Fruit fly (Drosophila melanogaster) whole organism, embryonic: ENCODE results near the gene Egfrap.

Experiments
- Atf-2 ChIP-seq: fragments of 200-800 bp; sonication (Bioruptor generic); optimal IDR thresholded peaks from 2 replicates; lab custom pipeline; 2016; ENCODE audit warnings: missing biosample characterization, missing genetic modification characterization
- CG9817 ChIP-seq: fragments of 200-800 bp; sonication (Bioruptor generic); optimal IDR thresholded peaks from 2 replicates; lab custom pipeline; 2018; ENCODE audit warnings: missing biosample characterization, mild to moderate bottlenecking, missing genetic modification characterization, moderate library complexity
- Opbp ChIP-seq: fragments of 200-800 bp; sonication (Bioruptor generic); IDR thresholded peaks from 3 replicates; pipeline ENCODE4 v1.3.6; 2022; ENCODE audit warnings: missing biosample characterization, missing genetic modification characterization; ENCODE audit not compliant: partially characterized antibody
- Sry-β ChIP-seq: fragments of 200-800 bp; sonication (Bioruptor generic); optimal IDR thresholded peaks from 2 replicates; lab custom pipeline; 2018; ENCODE audit warnings: missing biosample characterization, mild to moderate bottlenecking, missing genetic modification characterization, moderate library complexity
- bowl ChIP-seq: fragments of 200-800 bp; sonication (Bioruptor generic); IDR thresholded peaks from 2 replicates; pipeline ENCODE4 v1.3.6; 2022; ENCODE audit warnings: missing biosample characterization, missing genetic modification characterization
- sima ChIP-seq: fragments of 200-800 bp; sonication (Bioruptor generic); optimal IDR thresholded peaks from 2 replicates; lab custom pipeline; 2016; ENCODE audit warnings: missing biosample characterization, missing genetic modification characterization

DNA sequence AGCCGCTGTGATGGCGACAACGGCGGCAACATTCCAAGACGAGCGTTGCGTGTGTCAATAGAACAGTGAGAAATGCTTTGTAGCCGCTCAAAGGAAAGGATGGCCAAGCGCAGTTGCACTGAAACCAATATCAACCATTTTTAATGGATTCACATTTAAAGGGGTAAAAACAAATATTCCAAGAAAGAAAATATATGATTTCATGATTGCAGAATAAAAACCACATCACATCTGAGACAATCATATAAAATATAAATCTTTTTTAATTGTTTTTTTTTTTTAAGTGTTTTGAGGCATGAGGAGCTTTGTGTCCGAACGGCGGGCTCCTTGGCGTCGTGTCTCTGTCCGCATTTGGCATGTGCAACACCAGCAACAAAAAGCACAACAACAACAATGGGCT lies 9.4 kb downstream of the Egfrap start:
- no peak for TF ChIP-seq CG9817
- no peak for TF ChIP-seq Opbp (GFP tag; lab: Robert Waterston, UW)
- no peak for TF ChIP-seq Sry-β (GFP tag; lab: Kevin White, UChicago)
- TF ChIP-seq Atf-2 (GFP tag; lab: Kevin White, UChicago): no peak
- TF ChIP-seq bowl (GFP tag; lab: Robert Waterston, UW): no peak
- no peak for TF ChIP-seq sima
